Worm (Caenorhabditis elegans) whole organism, young adult: ENCODE data around the gene K08E4.7.

Experiments used
- F23B12.7 ChIP-seq: sonication (generic microtip); optimal IDR thresholded peaks from 2 replicates; lab custom pipeline; 2017; ENCODE audit warnings: missing genetic modification characterization, mild to moderate bottlenecking, missing compliant biosample characterization, antibody characterized with exemption, moderate library complexity; ENCODE audit not compliant: insufficient read depth
- F57A8.1 ChIP-seq: fragments of 200-800 bp; sonication (Bioruptor generic); optimal IDR thresholded peaks from 2 replicates; lab custom pipeline; 2018; ENCODE audit warnings: mild to moderate bottlenecking, missing genetic modification characterization, moderate library complexity, missing compliant biosample characterization
- K12H6.12 ChIP-seq: fragments of 200-800 bp; sonication (Bioruptor generic); optimal IDR thresholded peaks from 2 replicates; lab custom pipeline; 2018; ENCODE audit warnings: mild to moderate bottlenecking, missing genetic modification characterization, missing compliant biosample characterization
- T26A5.8 ChIP-seq: sonication (generic microtip); optimal IDR thresholded peaks from 2 replicates; lab custom pipeline; 2016; ENCODE audit warnings: missing genetic modification characterization, missing compliant biosample characterization
- ama-1 ChIP-seq, 3 experiments: fragments of 150-350 bp in 1 of 3; sonication (generic microtip) in 2 of 3; optimal IDR thresholded peaks; 2 replicates each; lab custom pipeline; 2014 to 2018; ENCODE audit warnings: missing biosample characterization in 2 of 3, missing genetic modification characterization in 2 of 3, missing genetic modification reagents in 2 of 3
- attf-3 ChIP-seq: fragments of 200-800 bp; sonication (Bioruptor generic); conservative IDR thresholded peaks from 2 replicates; pipeline ENCODE4 v1.3.6; 2022; ENCODE audit warnings: missing genetic modification reagents, missing genetic modification characterization, missing compliant biosample characterization
- ceh-91 ChIP-seq: fragments of 200-800 bp; sonication (Bioruptor generic); IDR thresholded peaks from 2 replicates; pipeline ENCODE4 v1.3.6; 2022; ENCODE audit warnings: missing genetic modification reagents, missing genetic modification characterization, missing compliant biosample characterization
- egrh-3 ChIP-seq: fragments of 200-800 bp; sonication (Bioruptor generic); IDR thresholded peaks from 2 replicates; pipeline ENCODE4 v1.3.6; 2022; ENCODE audit warnings: missing genetic modification reagents, missing genetic modification characterization, missing compliant biosample characterization
- hlh-12 ChIP-seq: sonication (generic microtip); optimal IDR thresholded peaks from 2 replicates; lab custom pipeline; 2016; ENCODE audit warnings: missing genetic modification characterization, missing compliant biosample characterization
- nhr-27 ChIP-seq: fragments of 200-800 bp; sonication (Bioruptor generic); optimal IDR thresholded peaks from 2 replicates; lab custom pipeline; 2018; ENCODE audit warnings: mild to moderate bottlenecking, missing genetic modification characterization, moderate library complexity, missing compliant biosample characterization
- snpc-4 ChIP-seq, 5 experiments: fragments of 150-350 bp in 1 of 5; sonication (generic microtip) in 4 of 5; optimal IDR thresholded peaks; 2 replicates each; lab custom pipeline; 2014 to 2018; ENCODE audit warnings: missing genetic modification characterization in 5 of 5, missing biosample characterization in 3 of 5, antibody characterized with exemption in 2 of 5, mild to moderate bottlenecking in 2 of 5, missing compliant biosample characterization in 2 of 5, missing genotype in 2 of 5, moderate library complexity in 2 of 5, missing genetic modification reagents in 1 of 5
- unc-130 ChIP-seq: sonication (generic microtip); optimal IDR thresholded peaks from 2 replicates; lab custom pipeline; 2016; ENCODE audit warnings: missing genetic modification reagents, missing genetic modification characterization, missing compliant biosample characterization
- unc-62 ChIP-seq: fragments of 150-350 bp; optimal IDR thresholded peaks from 2 replicates; lab custom pipeline; 2014; ENCODE audit warnings: missing biosample characterization, missing genetic modification reagents, missing genetic modification characterization

ce11 chrIV:12093384-12093783 lies 17.8 kb downstream of the K08E4.7 start, which contains the start of gene cpsf-4:
- TF ChIP-seq unc-62: no peak
- no peak for TF ChIP-seq snpc-4 (GFP tag; optimal IDR thresholded peaks at IDR 0.05; lab: Kevin White, UChicago)
- TF ChIP-seq snpc-4 (tag; optimal IDR thresholded peaks at IDR 0.05; lab: Kevin White, UChicago): no peak
- TF ChIP-seq F23B12.7: no peak
- no peak for TF ChIP-seq nhr-27
- TF ChIP-seq unc-130: no peak
- TF ChIP-seq K12H6.12: no peak
- no peak for TF ChIP-seq T26A5.8 (tag; lab: Kevin White, UChicago)
- TF ChIP-seq ama-1 (optimal IDR thresholded peaks at IDR 0.05; lab: Kevin White, UChicago): no peak
- TF ChIP-seq ama-1 (GFP tag; optimal IDR thresholded peaks at IDR 0.05; lab: Kevin White, UChicago): no peak
- no peak for TF ChIP-seq attf-3 (GFP tag; lab: Robert Waterston, UW)
- no peak for TF ChIP-seq egrh-3 (GFP tag; lab: Robert Waterston, UW)
- TF ChIP-seq ceh-91 (GFP tag; lab: Robert Waterston, UW): no peak
- no peak for TF ChIP-seq hlh-12
- no peak for TF ChIP-seq F57A8.1 (GFP tag; lab: Kevin White, UChicago)
